Worm (Caenorhabditis elegans) whole organism, late embryonic: ENCODE measurements around the gene F42A6.1.

Experiments used
- F13H6.1 ChIP-seq: sonication (generic microtip); optimal IDR thresholded peaks from 2 replicates; lab custom pipeline; 2016; ENCODE audit warnings: missing genetic modification characterization, missing compliant biosample characterization
- ceh-48 ChIP-seq: sonication (generic microtip); optimal IDR thresholded peaks from 2 replicates; lab custom pipeline; 2016; ENCODE audit warnings: missing genetic modification characterization, inconsistent platforms, missing compliant biosample characterization
- pag-3 ChIP-seq: sonication (generic microtip); optimal IDR thresholded peaks from 2 replicates; lab custom pipeline; 2016; ENCODE audit warnings: missing compliant biosample characterization, missing genetic modification characterization, borderline replicate concordance
- pat-9 ChIP-seq: fragments of 200-800 bp; sonication (Bioruptor generic); optimal IDR thresholded peaks from 2 replicates; lab custom pipeline; 2018; ENCODE audit warnings: mild to moderate bottlenecking, missing genetic modification characterization, moderate library complexity, missing compliant biosample characterization
- pha-4 ChIP-seq: fragments of 150-350 bp; optimal IDR thresholded peaks from 2 replicates; lab custom pipeline; 2018; ENCODE audit warnings: missing biosample characterization, missing genetic modification reagents, missing genetic modification characterization
- pqm-1 ChIP-seq: sonication (generic microtip); optimal IDR thresholded peaks from 2 replicates; lab custom pipeline; 2016; ENCODE audit warnings: missing genetic modification characterization, missing compliant biosample characterization
- rnt-1 ChIP-seq: sonication (generic microtip); optimal IDR thresholded peaks from 2 replicates; lab custom pipeline; 2016; ENCODE audit warnings: missing genetic modification characterization, missing compliant biosample characterization
- unc-86 ChIP-seq: sonication (generic microtip); optimal IDR thresholded peaks from 2 replicates; lab custom pipeline; 2016; ENCODE audit warnings: missing genetic modification characterization, missing compliant biosample characterization

DNA sequence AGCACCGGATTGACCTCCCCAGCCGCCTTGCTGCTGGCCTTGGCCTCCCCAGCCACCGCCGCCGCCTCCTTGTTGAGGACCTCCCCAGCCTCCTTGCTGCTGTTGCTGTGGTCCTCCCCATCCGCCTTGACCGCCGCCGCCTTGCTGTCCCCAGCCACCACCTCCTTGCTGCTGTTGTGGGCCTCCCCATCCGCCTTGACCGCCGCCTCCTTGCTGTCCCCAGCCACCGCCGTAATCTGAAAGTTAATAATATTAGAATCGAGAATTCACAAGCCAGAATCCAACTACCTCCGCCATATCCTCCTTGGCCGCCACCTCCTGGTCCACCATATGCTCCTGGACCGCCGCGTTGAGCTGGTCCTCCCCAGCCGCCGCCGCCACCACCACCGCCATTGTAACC lies 17.6 kb upstream of the F42A6.1 start:
- TF ChIP-seq unc-86 (no peak), pha-4 (tag; lab: Kevin White, UChicago) (no peak), pag-3 (tag; lab: Kevin White, UChicago) (no peak), ceh-48 (no peak), pqm-1 (tag; lab: Kevin White, UChicago) (no peak), rnt-1 (tag; lab: Kevin White, UChicago) (no peak), pat-9 (tag; lab: Kevin White, UChicago) (no peak), F13H6.1 (tag; lab: Kevin White, UChicago) (no peak)
